Fruit fly (Drosophila melanogaster) whole organism, embryonic: ENCODE measurements around the gene Torsin.

Source experiments
- BEAF-32 ChIP-seq: fragments of 200-800 bp; sonication (Bioruptor generic); optimal IDR thresholded peaks from 3 replicates; lab custom pipeline; 2017; ENCODE audit warnings: missing biosample characterization, missing genetic modification characterization, mild to moderate bottlenecking, moderate library complexity, missing genetic modification reagents
- Bdp1 ChIP-seq: fragments of 200-800 bp; sonication (Bioruptor generic); optimal IDR thresholded peaks from 3 replicates; lab custom pipeline; 2016; ENCODE audit warnings: missing biosample characterization, missing genetic modification characterization
- Bteb2 ChIP-seq: fragments of 200-800 bp; sonication (Bioruptor generic); optimal IDR thresholded peaks from 2 replicates; lab custom pipeline; 2016; ENCODE audit warnings: missing biosample characterization, missing genetic modification characterization
- CG12155 ChIP-seq: fragments of 200-800 bp; sonication (Bioruptor generic); optimal IDR thresholded peaks from 3 replicates; lab custom pipeline; 2016; ENCODE audit warnings: missing biosample characterization, missing genetic modification characterization
- CG12744 ChIP-seq: fragments of 200-800 bp; sonication (Bioruptor generic); optimal IDR thresholded peaks from 2 replicates; lab custom pipeline; 2016; ENCODE audit warnings: missing biosample characterization, missing genetic modification characterization
- CG14050 ChIP-seq: fragments of 200-800 bp; sonication (Bioruptor generic); IDR thresholded peaks from 3 replicates; pipeline ENCODE4 v1.3.6; 2022; ENCODE audit warnings: missing biosample characterization, missing genetic modification characterization
- CG15514 ChIP-seq: fragments of 200-800 bp; sonication (Bioruptor generic); optimal IDR thresholded peaks from 3 replicates; lab custom pipeline; 2017; ENCODE audit warnings: missing biosample characterization, missing genetic modification characterization, mild to moderate bottlenecking, moderate library complexity, missing genetic modification reagents
- CG15601 ChIP-seq: fragments of 200-800 bp; sonication (Bioruptor generic); optimal IDR thresholded peaks from 3 replicates; lab custom pipeline; 2019; ENCODE audit warnings: missing biosample characterization, mild to moderate bottlenecking, missing genetic modification characterization, moderate library complexity
- CG1603 ChIP-seq: fragments of 200-800 bp; sonication (Bioruptor generic); optimal IDR thresholded peaks from 2 replicates; lab custom pipeline; 2019; ENCODE audit warnings: missing biosample characterization, mild to moderate bottlenecking, missing genetic modification characterization, moderate library complexity
- CG17186 ChIP-seq: fragments of 200-800 bp; sonication (Bioruptor generic); optimal IDR thresholded peaks from 3 replicates; lab custom pipeline; 2017; ENCODE audit warnings: missing biosample characterization, missing genetic modification reagents, missing genetic modification characterization
- CG17359 ChIP-seq: fragments of 200-800 bp; sonication (Bioruptor generic); optimal IDR thresholded peaks from 3 replicates; lab custom pipeline; 2018; ENCODE audit warnings: missing biosample characterization, mild to moderate bottlenecking, missing genetic modification characterization, moderate library complexity
- CG18262 ChIP-seq: fragments of 200-800 bp; optimal IDR thresholded peaks from 3 replicates; lab custom pipeline; 2019; ENCODE audit warnings: missing biosample characterization, mild to moderate bottlenecking, missing genetic modification characterization, moderate library complexity
- CG2129 ChIP-seq: fragments of 200-800 bp; sonication (Bioruptor generic); IDR thresholded peaks from 2 replicates; pipeline ENCODE4 v1.3.6; 2022; ENCODE audit warnings: missing biosample characterization, missing genetic modification characterization; ENCODE audit not compliant: partially characterized antibody
- CG2678 ChIP-seq: fragments of 200-800 bp; sonication (Bioruptor generic); optimal IDR thresholded peaks from 3 replicates; lab custom pipeline; 2019; ENCODE audit warnings: missing biosample characterization, mild to moderate bottlenecking, missing genetic modification characterization, moderate library complexity
- CG2889 ChIP-seq: fragments of 200-800 bp; sonication (Bioruptor generic); IDR thresholded peaks from 3 replicates; pipeline ENCODE4 v1.3.6; 2022; ENCODE audit warnings: missing biosample characterization, missing genetic modification characterization
- CG3065 ChIP-seq: fragments of 200-800 bp; sonication (Bioruptor generic); optimal IDR thresholded peaks from 2 replicates; lab custom pipeline; 2016; ENCODE audit warnings: missing biosample characterization, missing genetic modification characterization
- CG6689 ChIP-seq: fragments of 200-800 bp; sonication (Bioruptor generic); IDR thresholded peaks from 2 replicates; pipeline ENCODE4 v1.3.6; 2022; ENCODE audit warnings: missing biosample characterization, missing genetic modification characterization
- CG7786 ChIP-seq: fragments of 200-800 bp; sonication (Bioruptor generic); optimal IDR thresholded peaks from 2 replicates; lab custom pipeline; 2016; ENCODE audit warnings: missing biosample characterization, missing genetic modification characterization
- CG8089 ChIP-seq: fragments of 200-800 bp; sonication (Bioruptor generic); optimal IDR thresholded peaks from 3 replicates; lab custom pipeline; 2016; ENCODE audit warnings: missing biosample characterization, missing genetic modification characterization
- CG8359 ChIP-seq: fragments of 200-800 bp; sonication (Bioruptor generic); optimal IDR thresholded peaks from 2 replicates; lab custom pipeline; 2017; ENCODE audit warnings: missing biosample characterization, mild to moderate bottlenecking, missing genetic modification characterization, borderline replicate concordance
- Doc2 ChIP-seq: fragments of 200-800 bp; sonication (Bioruptor generic); IDR thresholded peaks from 2 replicates; pipeline ENCODE4 v1.3.6; 2022; ENCODE audit warnings: missing biosample characterization, missing genetic modification characterization
- Eip74EF ChIP-seq, 2 experiments: fragments of 200-800 bp in 1 of 2; fragments of >200 bp in 1 of 2; sonication (Bioruptor generic) in 1 of 2; optimal IDR thresholded peaks; 2 replicates each; lab custom pipeline; 2017 to 2019; ENCODE audit warnings: missing biosample characterization in 2 of 2, missing genetic modification characterization in 2 of 2, mild to moderate bottlenecking in 1 of 2, moderate library complexity in 1 of 2
- H2.0 ChIP-seq: fragments of 200-800 bp; sonication (Bioruptor generic); IDR thresholded peaks from 2 replicates; pipeline ENCODE4 v1.3.6; 2022; ENCODE audit warnings: missing biosample characterization, missing genetic modification characterization
- MBD-R2 ChIP-seq: fragments of 200-800 bp; sonication (Bioruptor generic); IDR thresholded peaks from 2 replicates; pipeline ENCODE4 v1.3.6; 2022; ENCODE audit warnings: missing biosample characterization, missing genetic modification characterization
- Mes4 ChIP-seq: fragments of 200-800 bp; sonication (Bioruptor generic); optimal IDR thresholded peaks from 2 replicates; lab custom pipeline; 2016; ENCODE audit warnings: missing biosample characterization, missing genetic modification characterization
- Neu2 ChIP-seq: fragments of 200-800 bp; sonication (Bioruptor generic); optimal IDR thresholded peaks from 3 replicates; lab custom pipeline; 2016; ENCODE audit warnings: missing biosample characterization, missing genetic modification characterization, borderline replicate concordance
- Rfx ChIP-seq: fragments of 200-800 bp; sonication (Bioruptor generic); IDR thresholded peaks from 2 replicates; pipeline ENCODE4 v1.3.6; 2022; ENCODE audit warnings: missing biosample characterization, missing genetic modification characterization
- Spps ChIP-seq: fragments of 200-800 bp; sonication (Bioruptor generic); optimal IDR thresholded peaks from 2 replicates; lab custom pipeline; 2018; ENCODE audit warnings: missing biosample characterization, mild to moderate bottlenecking, missing genetic modification characterization
- ase ChIP-seq: fragments of 200-800 bp; sonication (Bioruptor generic); IDR thresholded peaks from 3 replicates; pipeline ENCODE4 v1.3.6; 2022; ENCODE audit warnings: missing biosample characterization, missing genetic modification characterization
- bowl ChIP-seq: fragments of 200-800 bp; sonication (Bioruptor generic); IDR thresholded peaks from 2 replicates; pipeline ENCODE4 v1.3.6; 2022; ENCODE audit warnings: missing biosample characterization, missing genetic modification characterization
- ci ChIP-seq: fragments of 200-800 bp; sonication (Bioruptor generic); IDR thresholded peaks from 3 replicates; pipeline ENCODE4 v1.3.6; 2022; ENCODE audit warnings: missing biosample characterization, missing genetic modification characterization
- corto ChIP-seq: fragments of 200-800 bp; sonication (Bioruptor generic); optimal IDR thresholded peaks from 2 replicates; lab custom pipeline; 2016; ENCODE audit warnings: missing biosample characterization, mild to moderate bottlenecking, missing genetic modification characterization, moderate library complexity
- disco-r ChIP-seq: fragments of 200-800 bp; sonication (Bioruptor generic); optimal IDR thresholded peaks from 2 replicates; lab custom pipeline; 2016; ENCODE audit warnings: missing biosample characterization, missing genetic modification characterization
- dm ChIP-seq: fragments of 200-800 bp; sonication (Bioruptor generic); optimal IDR thresholded peaks from 3 replicates; lab custom pipeline; 2016; ENCODE audit warnings: missing biosample characterization, missing genetic modification characterization
- fd96Cb ChIP-seq: fragments of 200-800 bp; sonication (Bioruptor generic); optimal IDR thresholded peaks from 2 replicates; lab custom pipeline; 2018; ENCODE audit warnings: missing biosample characterization, mild to moderate bottlenecking, missing genetic modification characterization, moderate library complexity
- fru ChIP-seq: fragments of >200 bp; optimal IDR thresholded peaks from 2 replicates; lab custom pipeline; 2017
- gem ChIP-seq: fragments of 200-800 bp; sonication (Bioruptor generic); optimal IDR thresholded peaks from 2 replicates; lab custom pipeline; 2019; ENCODE audit warnings: missing biosample characterization, mild to moderate bottlenecking, missing genetic modification characterization, moderate library complexity
- lola ChIP-seq, 3 experiments: fragments of >200 bp in 2 of 3; fragments of 200-800 bp in 1 of 3; sonication (Bioruptor generic) in 1 of 3; optimal IDR thresholded peaks; 2 replicates each; lab custom pipeline; 2017 to 2019; ENCODE audit warnings: missing biosample characterization in 3 of 3, missing genetic modification characterization in 3 of 3, mild to moderate bottlenecking in 1 of 3, moderate library complexity in 1 of 3
- onecut ChIP-seq: fragments of 200-800 bp; sonication (Bioruptor generic); IDR thresholded peaks from 2 replicates; pipeline ENCODE4 v1.3.6; 2022; ENCODE audit warnings: missing biosample characterization, missing genetic modification characterization
- pb ChIP-seq: fragments of 200-800 bp; sonication (Bioruptor generic); optimal IDR thresholded peaks from 3 replicates; lab custom pipeline; 2016; ENCODE audit warnings: missing biosample characterization, missing genetic modification characterization
- pzg ChIP-seq: fragments of 200-800 bp; sonication (Bioruptor generic); optimal IDR thresholded peaks from 3 replicates; lab custom pipeline; 2018; ENCODE audit warnings: missing biosample characterization, mild to moderate bottlenecking, missing genetic modification characterization, moderate library complexity
- repo ChIP-seq: fragments of 200-800 bp; sonication (Bioruptor generic); optimal IDR thresholded peaks from 2 replicates; lab custom pipeline; 2016; ENCODE audit warnings: missing biosample characterization, missing genetic modification characterization
- salm ChIP-seq: fragments of 200-800 bp; sonication (Bioruptor generic); optimal IDR thresholded peaks from 2 replicates; lab custom pipeline; 2018; ENCODE audit warnings: missing biosample characterization, mild to moderate bottlenecking, missing genetic modification characterization
- sd ChIP-seq: fragments of 200-800 bp; sonication (Bioruptor generic); optimal IDR thresholded peaks from 3 replicates; lab custom pipeline; 2018; ENCODE audit warnings: missing biosample characterization, mild to moderate bottlenecking, missing genetic modification characterization, moderate library complexity
- sim ChIP-seq: fragments of 200-800 bp; sonication (Bioruptor generic); IDR thresholded peaks from 2 replicates; pipeline ENCODE4 v1.3.6; 2022; ENCODE audit warnings: missing biosample characterization, missing genetic modification characterization
- slbo ChIP-seq: fragments of 200-800 bp; sonication (Bioruptor generic); IDR thresholded peaks from 2 replicates; pipeline ENCODE4 v1.3.6; 2022; ENCODE audit warnings: missing biosample characterization, missing genetic modification characterization
- sr ChIP-seq: fragments of 200-800 bp; sonication (Bioruptor generic); IDR thresholded peaks from 3 replicates; pipeline ENCODE4 v1.3.6; 2022; ENCODE audit warnings: missing biosample characterization, missing genetic modification characterization
- tio ChIP-seq: fragments of 200-800 bp; sonication (Bioruptor generic); optimal IDR thresholded peaks from 2 replicates; lab custom pipeline; 2017; ENCODE audit warnings: missing biosample characterization, missing genetic modification characterization, inconsistent platforms
- tup ChIP-seq: fragments of 200-800 bp; sonication (Bioruptor generic); optimal IDR thresholded peaks from 2 replicates; lab custom pipeline; 2016; ENCODE audit warnings: missing biosample characterization, mild to moderate bottlenecking, missing genetic modification characterization, moderate library complexity
- wor ChIP-seq: fragments of 200-800 bp; sonication (Bioruptor generic); IDR thresholded peaks from 2 replicates; pipeline ENCODE4 v1.3.6; 2022; ENCODE audit warnings: missing biosample characterization, missing genetic modification characterization
- yki ChIP-seq: fragments of >200 bp; optimal IDR thresholded peaks from 3 replicates; lab custom pipeline; 2018
- zen ChIP-seq: fragments of 200-800 bp; sonication (Bioruptor generic); optimal IDR thresholded peaks from 3 replicates; lab custom pipeline; 2018; ENCODE audit warnings: missing biosample characterization, mild to moderate bottlenecking, missing genetic modification characterization, moderate library complexity

The Torsin gene

dm6 chrX:4614945-4615344, 34.9 kb downstream of the Torsin start (continued):
- no peak for TF ChIP-seq CG18262
- TF ChIP-seq CG8089 (GFP tag; lab: Kevin White, UChicago): no peak
- no peak for TF ChIP-seq sd
- no peak for TF ChIP-seq salm (tag; lab: Kevin White, UChicago)
- TF ChIP-seq repo (GFP tag; lab: Kevin White, UChicago): no peak
- no peak for TF ChIP-seq disco-r
- TF ChIP-seq dm (GFP tag; lab: Kevin White, UChicago): no peak
- TF ChIP-seq CG2678 (tag; lab: Kevin White, UChicago): no peak
- no peak for TF ChIP-seq ase
- TF ChIP-seq CG8359 (GFP tag; lab: Kevin White, UChicago): no peak
- no peak for TF ChIP-seq corto (GFP tag; lab: Kevin White, UChicago)
- no peak for TF ChIP-seq Neu2 (GFP tag; lab: Kevin White, UChicago)
- TF ChIP-seq CG2889 (GFP tag; lab: Robert Waterston, UW): no peak
- peak; percentile 0 for TF ChIP-seq gem
- no peak for TF ChIP-seq CG15601 (tag; lab: Kevin White, UChicago)
- no peak for TF ChIP-seq lola (GFP tag; optimal IDR thresholded peaks at IDR 0.05; lab: Kevin White, UChicago)
- TF ChIP-seq ci (GFP tag; lab: Robert Waterston, UW): no peak
- TF ChIP-seq CG3065 (GFP tag; lab: Kevin White, UChicago): no peak
- peak; percentile 29 for TF ChIP-seq CG1603
- no peak for TF ChIP-seq Doc2 (GFP tag; lab: Robert Waterston, UW)
- TF ChIP-seq MBD-R2 (GFP tag; lab: Robert Waterston, UW): no peak
- TF ChIP-seq CG6689 (GFP tag; lab: Robert Waterston, UW): 0 out of 2 replicates have a peak, but pooled peaks have one; percentile 15
- no peak for TF ChIP-seq CG17186 (GFP tag; lab: Kevin White, UChicago)
- TF ChIP-seq H2.0: no peak
- TF ChIP-seq onecut (GFP tag; lab: Robert Waterston, UW): no peak
- TF ChIP-seq pb: no peak
- no peak for TF ChIP-seq tup (GFP tag; lab: Kevin White, UChicago)
- TF ChIP-seq Mes4 (GFP tag; lab: Kevin White, UChicago): no peak
- no peak for TF ChIP-seq bowl (GFP tag; lab: Robert Waterston, UW)
- TF ChIP-seq wor (GFP tag; lab: Robert Waterston, UW): no peak
- TF ChIP-seq slbo (GFP tag; lab: Robert Waterston, UW): 0 out of 2 replicates have a peak, but pooled peaks have one; percentile 11
- 0 out of 2 replicates have a peak, but pooled peaks have one; percentile 17 for TF ChIP-seq Rfx (GFP tag; lab: Robert Waterston, UW)
- TF ChIP-seq sim: no peak
- no peak for TF ChIP-seq CG14050 (GFP tag; lab: Robert Waterston, UW)
- no peak for TF ChIP-seq Eip74EF (GFP tag; optimal IDR thresholded peaks at IDR 0.05; lab: Kevin White, UChicago)
- no peak for TF ChIP-seq fru (lab: Kevin White, UChicago)
- no peak for TF ChIP-seq CG12744 (GFP tag; lab: Kevin White, UChicago)
- TF ChIP-seq zen: no peak
- TF ChIP-seq CG15514 (GFP tag; lab: Kevin White, UChicago): no peak
- TF ChIP-seq sr (GFP tag; lab: Robert Waterston, UW): no peak
- TF ChIP-seq fd96Cb: no peak
- no peak for TF ChIP-seq Spps (tag; lab: Kevin White, UChicago)
- TF ChIP-seq tio (GFP tag; lab: Kevin White, UChicago): no peak
- no peak for TF ChIP-seq Bteb2
- TF ChIP-seq yki: no peak
- TF ChIP-seq pzg (GFP tag; lab: Kevin White, UChicago): no peak
- TF ChIP-seq CG2129 (GFP tag; lab: Robert Waterston, UW): no peak
- no peak for TF ChIP-seq CG12155 (GFP tag; lab: Kevin White, UChicago)
- TF ChIP-seq BEAF-32 (GFP tag; lab: Kevin White, UChicago): no peak
- TF ChIP-seq CG17359 (tag; lab: Kevin White, UChicago): no peak
- TF ChIP-seq Bdp1 (GFP tag; lab: Kevin White, UChicago): no peak
- TF ChIP-seq CG7786: no peak
